Worm (Caenorhabditis elegans): ENCODE results near the gene pid-1.

DNA sequence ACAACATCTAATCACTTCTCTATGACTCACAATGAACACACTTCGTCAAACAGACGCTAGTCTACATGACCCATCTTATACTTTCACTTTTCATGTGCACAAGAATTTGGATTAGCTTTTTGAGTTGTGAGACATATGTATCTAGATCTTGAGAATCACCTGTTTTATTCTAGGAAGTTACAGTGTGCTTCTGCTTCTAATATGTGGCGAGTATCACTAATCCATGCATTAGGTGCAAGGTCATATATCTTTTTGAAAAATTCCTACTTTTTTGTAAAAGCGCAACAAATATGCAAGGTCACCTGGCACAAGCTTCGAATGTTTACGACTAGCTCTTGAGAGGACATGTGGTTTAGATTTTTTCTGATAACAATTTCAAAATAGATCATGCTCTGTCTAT is 14.6 kb downstream of the pid-1 start:
- TF ChIP-seq T22C8.4 (GFP tag; IDR thresholded peaks at IDR 0.05) (no peak), ref-1 (GFP tag; conservative IDR thresholded peaks at IDR 0.05) (no peak), med-1 (GFP tag; optimal IDR thresholded peaks at IDR 0.05; ENCODE audit: insufficient read depth) (no peak)

Data from whole organism, midembryonic.